Fruit fly (Drosophila melanogaster) whole organism, embryonic: Measurements from ENCODE around the gene MTF-1.
A peak's percentile ranks its signal among the peaks of the same experiment; 100 is the strongest.

Experiments
- Aef1 ChIP-seq: fragments of 200-800 bp; sonication (Bioruptor generic); IDR thresholded peaks from 3 replicates; pipeline ENCODE4 v1.3.6; 2022; ENCODE audit warnings: missing biosample characterization, missing genetic modification characterization
- CG10366 ChIP-seq: fragments of 200-800 bp; sonication (Bioruptor generic); IDR thresholded peaks from 2 replicates; pipeline ENCODE4 v1.3.6; 2022; ENCODE audit warnings: missing biosample characterization, missing genetic modification characterization
- CG11456 ChIP-seq: fragments of 200-800 bp; sonication (Bioruptor generic); IDR thresholded peaks from 3 replicates; pipeline ENCODE4 v1.3.6; 2022; ENCODE audit warnings: missing biosample characterization, missing genetic modification characterization
- CG13424 ChIP-seq: fragments of 200-800 bp; sonication (Bioruptor generic); optimal IDR thresholded peaks from 2 replicates; lab custom pipeline; 2019; ENCODE audit warnings: missing biosample characterization, mild to moderate bottlenecking, missing genetic modification characterization, moderate library complexity
- CG13894 ChIP-seq: fragments of 200-800 bp; sonication (Bioruptor generic); optimal IDR thresholded peaks from 3 replicates; lab custom pipeline; 2018; ENCODE audit warnings: missing biosample characterization, mild to moderate bottlenecking, missing genetic modification characterization, moderate library complexity
- CG14441 ChIP-seq: fragments of 200-800 bp; sonication (Bioruptor generic); IDR thresholded peaks from 2 replicates; pipeline ENCODE4 v1.3.6; 2022; ENCODE audit warnings: missing biosample characterization, missing genetic modification characterization
- CG17186 ChIP-seq: fragments of 200-800 bp; sonication (Bioruptor generic); optimal IDR thresholded peaks from 3 replicates; lab custom pipeline; 2017; ENCODE audit warnings: missing biosample characterization, missing genetic modification reagents, missing genetic modification characterization
- CG17361 ChIP-seq: fragments of 200-800 bp; sonication (Bioruptor generic); IDR thresholded peaks from 3 replicates; pipeline ENCODE4 v1.3.6; 2022; ENCODE audit warnings: missing biosample characterization, missing genetic modification characterization
- CG2678 ChIP-seq: fragments of 200-800 bp; sonication (Bioruptor generic); optimal IDR thresholded peaks from 3 replicates; lab custom pipeline; 2019; ENCODE audit warnings: missing biosample characterization, mild to moderate bottlenecking, missing genetic modification characterization, moderate library complexity
- CG2712 ChIP-seq: fragments of 200-800 bp; optimal IDR thresholded peaks from 3 replicates; lab custom pipeline; 2019; ENCODE audit warnings: missing biosample characterization, mild to moderate bottlenecking, missing genetic modification characterization, moderate library complexity
- CG31441 ChIP-seq: fragments of 200-800 bp; sonication (Bioruptor generic); IDR thresholded peaks from 2 replicates; pipeline ENCODE4 v1.3.6; 2022; ENCODE audit warnings: missing biosample characterization, missing genetic modification characterization
- CG7271 ChIP-seq: fragments of 200-800 bp; sonication (Bioruptor generic); optimal IDR thresholded peaks from 2 replicates; lab custom pipeline; 2018; ENCODE audit warnings: missing biosample characterization, mild to moderate bottlenecking, missing genetic modification characterization, moderate library complexity
- CG7786 ChIP-seq: fragments of 200-800 bp; sonication (Bioruptor generic); optimal IDR thresholded peaks from 2 replicates; lab custom pipeline; 2016; ENCODE audit warnings: missing biosample characterization, missing genetic modification characterization
- CG7839 ChIP-seq: fragments of 200-800 bp; sonication (Bioruptor generic); optimal IDR thresholded peaks from 3 replicates; lab custom pipeline; 2018; ENCODE audit warnings: missing biosample characterization, mild to moderate bottlenecking, missing genetic modification characterization, moderate library complexity
- CG9876 ChIP-seq: fragments of 200-800 bp; sonication (Bioruptor generic); optimal IDR thresholded peaks from 2 replicates; lab custom pipeline; 2016; ENCODE audit warnings: missing biosample characterization, missing genetic modification characterization
- D ChIP-seq, 2 experiments: fragments of 200-800 bp in 1 of 2; fragments of >200 bp in 1 of 2; sonication (Bioruptor generic) in 1 of 2; optimal IDR thresholded peaks; 2 replicates in 1 of 2; 3 replicates in 1 of 2; lab custom pipeline; 2017; ENCODE audit warnings: mild to moderate bottlenecking in 1 of 2, missing biosample characterization in 1 of 2, missing genetic modification characterization in 1 of 2, missing genetic modification reagents in 1 of 2
- D19A ChIP-seq: fragments of 200-800 bp; optimal IDR thresholded peaks from 3 replicates; lab custom pipeline; 2019; ENCODE audit warnings: missing biosample characterization, mild to moderate bottlenecking, missing genetic modification characterization, moderate library complexity
- Dfd ChIP-seq, 2 experiments: fragments of >200 bp; optimal IDR thresholded peaks; 2 replicates each; lab custom pipeline; 2017; ENCODE audit warnings: missing biosample characterization in 2 of 2, missing genetic modification characterization in 2 of 2
- Doc2 ChIP-seq: fragments of 200-800 bp; sonication (Bioruptor generic); IDR thresholded peaks from 2 replicates; pipeline ENCODE4 v1.3.6; 2022; ENCODE audit warnings: missing biosample characterization, missing genetic modification characterization
- Dp ChIP-seq: fragments of 200-800 bp; sonication (Bioruptor generic); optimal IDR thresholded peaks from 2 replicates; lab custom pipeline; 2018; ENCODE audit warnings: missing biosample characterization, mild to moderate bottlenecking, missing genetic modification characterization, moderate library complexity
- Dref ChIP-seq: fragments of 200-800 bp; sonication (Bioruptor generic); IDR thresholded peaks from 2 replicates; pipeline ENCODE4 v1.3.6; 2022; ENCODE audit warnings: missing biosample characterization, missing genetic modification characterization
- Fer1 ChIP-seq: fragments of 200-800 bp; sonication (Bioruptor generic); optimal IDR thresholded peaks from 2 replicates; lab custom pipeline; 2017; ENCODE audit warnings: missing biosample characterization, mild to moderate bottlenecking, missing genetic modification characterization
- HHEX ChIP-seq: fragments of 200-800 bp; sonication (Bioruptor generic); optimal IDR thresholded peaks from 3 replicates; lab custom pipeline; 2017; ENCODE audit warnings: missing biosample characterization, mild to moderate bottlenecking, missing genetic modification characterization, missing genetic modification reagents
- Hmr ChIP-seq: fragments of 200-800 bp; sonication (Bioruptor generic); optimal IDR thresholded peaks from 3 replicates; lab custom pipeline; 2017; ENCODE audit warnings: mild to moderate bottlenecking, missing biosample characterization, missing genetic modification reagents, missing genetic modification characterization
- Hr51 ChIP-seq, 2 experiments: fragments of 200-800 bp; sonication (Bioruptor generic); optimal IDR thresholded peaks; 2 replicates in 1 of 2; 3 replicates in 1 of 2; lab custom pipeline; 2016 to 2018; ENCODE audit warnings: missing biosample characterization in 2 of 2, missing genetic modification characterization in 2 of 2, mild to moderate bottlenecking in 1 of 2, moderate library complexity in 1 of 2
- Lhr ChIP-seq: fragments of 200-800 bp; sonication (Bioruptor generic); optimal IDR thresholded peaks from 3 replicates; lab custom pipeline; 2017; ENCODE audit warnings: mild to moderate bottlenecking, missing biosample characterization, missing genetic modification reagents, missing genetic modification characterization
- Lpt ChIP-seq: fragments of >200 bp; optimal IDR thresholded peaks from 2 replicates; lab custom pipeline; 2018; ENCODE audit warnings: missing biosample characterization, missing genetic modification characterization
- Mrtf ChIP-seq: fragments of 200-800 bp; sonication (Bioruptor generic); IDR thresholded peaks from 3 replicates; pipeline ENCODE4 v1.3.6; 2022; ENCODE audit warnings: missing biosample characterization, missing genetic modification characterization
- Nf-YC ChIP-seq: fragments of 200-800 bp; optimal IDR thresholded peaks from 3 replicates; lab custom pipeline; 2019; ENCODE audit warnings: missing biosample characterization, mild to moderate bottlenecking, missing genetic modification characterization, moderate library complexity
- Oli ChIP-seq: fragments of 200-800 bp; sonication (Bioruptor generic); optimal IDR thresholded peaks from 2 replicates; lab custom pipeline; 2018; ENCODE audit warnings: missing biosample characterization, mild to moderate bottlenecking, missing genetic modification characterization, moderate library complexity
- Ravus ChIP-seq: fragments of 200-800 bp; sonication (Bioruptor generic); IDR thresholded peaks from 2 replicates; pipeline ENCODE4 v1.3.6; 2022; ENCODE audit warnings: missing biosample characterization, missing genetic modification characterization
- Ssrp ChIP-seq: fragments of 200-800 bp; sonication (Bioruptor generic); optimal IDR thresholded peaks from 2 replicates; lab custom pipeline; 2018; ENCODE audit warnings: missing biosample characterization, mild to moderate bottlenecking, missing genetic modification characterization, moderate library complexity
- az2 ChIP-seq: fragments of 200-800 bp; sonication (Bioruptor generic); optimal IDR thresholded peaks from 3 replicates; lab custom pipeline; 2016; ENCODE audit warnings: missing biosample characterization, missing genetic modification characterization
- bab2 ChIP-seq: fragments of 200-800 bp; sonication (Bioruptor generic); optimal IDR thresholded peaks from 2 replicates; lab custom pipeline; 2016; ENCODE audit warnings: missing biosample characterization, missing genetic modification characterization
- dm ChIP-seq: fragments of 200-800 bp; sonication (Bioruptor generic); optimal IDR thresholded peaks from 3 replicates; lab custom pipeline; 2016; ENCODE audit warnings: missing biosample characterization, missing genetic modification characterization
- emc ChIP-seq: fragments of 200-800 bp; sonication (Bioruptor generic); optimal IDR thresholded peaks from 2 replicates; lab custom pipeline; 2016; ENCODE audit warnings: missing biosample characterization, missing genetic modification characterization
- exex ChIP-seq: fragments of 200-800 bp; sonication (Bioruptor generic); optimal IDR thresholded peaks from 4 replicates; lab custom pipeline; 2018; ENCODE audit warnings: missing biosample characterization, mild to moderate bottlenecking, missing genetic modification characterization, moderate library complexity
- fd102C ChIP-seq: fragments of 200-800 bp; sonication (Bioruptor generic); optimal IDR thresholded peaks from 2 replicates; lab custom pipeline; 2018; ENCODE audit warnings: missing biosample characterization, mild to moderate bottlenecking, missing genetic modification characterization, moderate library complexity
- ind ChIP-seq: fragments of 200-800 bp; sonication (Bioruptor generic); optimal IDR thresholded peaks from 3 replicates; lab custom pipeline; 2016; ENCODE audit warnings: missing biosample characterization, missing genetic modification characterization
- lmd ChIP-seq: fragments of 200-800 bp; sonication (Bioruptor generic); IDR thresholded peaks from 2 replicates; pipeline ENCODE4 v1.3.6; 2022; ENCODE audit warnings: missing biosample characterization, missing genetic modification characterization
- luna ChIP-seq: fragments of 200-800 bp; sonication (Bioruptor generic); optimal IDR thresholded peaks from 2 replicates; lab custom pipeline; 2016; ENCODE audit warnings: missing biosample characterization, missing genetic modification characterization
- mld ChIP-seq: fragments of 200-800 bp; sonication (Bioruptor generic); IDR thresholded peaks from 3 replicates; pipeline ENCODE4 v1.3.6; 2022; ENCODE audit warnings: missing biosample characterization, missing genetic modification characterization; ENCODE audit not compliant: partially characterized antibody
- p53 ChIP-seq: fragments of 200-800 bp; sonication (Bioruptor generic); optimal IDR thresholded peaks from 2 replicates; lab custom pipeline; 2016; ENCODE audit warnings: missing biosample characterization, missing genetic modification characterization
- phol ChIP-seq: fragments of 200-800 bp; sonication (Bioruptor generic); optimal IDR thresholded peaks from 3 replicates; lab custom pipeline; 2018; ENCODE audit warnings: missing biosample characterization, mild to moderate bottlenecking, missing genetic modification characterization, moderate library complexity
- pita ChIP-seq: fragments of 200-800 bp; sonication (Bioruptor generic); optimal IDR thresholded peaks from 2 replicates; lab custom pipeline; 2017; ENCODE audit warnings: missing biosample characterization, mild to moderate bottlenecking, missing genetic modification characterization
- stwl ChIP-seq: fragments of 200-800 bp; sonication (Bioruptor generic); optimal IDR thresholded peaks from 3 replicates; lab custom pipeline; 2018; ENCODE audit warnings: missing biosample characterization, mild to moderate bottlenecking, missing genetic modification characterization, moderate library complexity
- unpg ChIP-seq: fragments of 200-800 bp; sonication (Bioruptor generic); optimal IDR thresholded peaks from 3 replicates; lab custom pipeline; 2018; ENCODE audit warnings: missing biosample characterization, mild to moderate bottlenecking, missing genetic modification characterization, moderate library complexity
- wek ChIP-seq: fragments of 200-800 bp; sonication (Bioruptor generic); optimal IDR thresholded peaks from 3 replicates; lab custom pipeline; 2018; ENCODE audit warnings: missing biosample characterization, mild to moderate bottlenecking, missing genetic modification characterization, moderate library complexity
- zen2 ChIP-seq: fragments of 200-800 bp; sonication (Bioruptor generic); IDR thresholded peaks from 3 replicates; pipeline ENCODE4 v1.3.6; 2022; ENCODE audit warnings: missing biosample characterization, missing genetic modification characterization; ENCODE audit not compliant: partially characterized antibody
- zf30C ChIP-seq: fragments of 200-800 bp; sonication (Bioruptor generic); optimal IDR thresholded peaks from 3 replicates; lab custom pipeline; 2018; ENCODE audit warnings: missing biosample characterization, mild to moderate bottlenecking, missing genetic modification characterization

The MTF-1 gene

dm6 chr3L:9466595-9466994 is 36.5 kb downstream of the MTF-1 start (continued):
- TF ChIP-seq Hmr (GFP tag; lab: Kevin White, UChicago) (peak; percentile 32), ind (GFP tag; lab: Kevin White, UChicago) (no peak), stwl (tag; lab: Kevin White, UChicago) (no peak), Mrtf (GFP tag; lab: Robert Waterston, UW) (no peak), CG14441 (GFP tag; lab: Robert Waterston, UW) (no peak), Ravus (no peak), CG2712 (tag; lab: Kevin White, UChicago) (peak; percentile 37), luna (no peak), phol (tag; lab: Kevin White, UChicago) (peak; percentile 39), CG7786 (GFP tag; lab: Kevin White, UChicago) (no peak), p53 (no peak), exex (tag; lab: Kevin White, UChicago) (no peak), Hr51 (GFP tag; optimal IDR thresholded peaks at IDR 0.05; lab: Kevin White, UChicago) (peak in 1 of 2 experiments; percentile 43), Lhr (GFP tag; lab: Kevin White, UChicago) (no peak), Dref (GFP tag; lab: Robert Waterston, UW) (no peak), emc (GFP tag; lab: Kevin White, UChicago) (no peak), CG2678 (tag; lab: Kevin White, UChicago) (peak; percentile 75), bab2 (GFP tag; lab: Kevin White, UChicago) (no peak), Nf-YC (no peak), Doc2 (GFP tag; lab: Robert Waterston, UW) (no peak), CG7271 (no peak), HHEX (GFP tag; lab: Kevin White, UChicago) (no peak), zen2 (GFP tag; lab: Robert Waterston, UW) (no peak), CG17361 (GFP tag; lab: Robert Waterston, UW) (peak; percentile 42; the same call in 1 of the 3 replicates), Ssrp (tag; lab: Kevin White, UChicago) (peak; percentile 17), Aef1 (GFP tag; lab: Robert Waterston, UW) (no peak), CG17186 (GFP tag; lab: Kevin White, UChicago) (no peak), wek (GFP tag; lab: Kevin White, UChicago) (no peak), Dp (no peak), Lpt (no peak), Fer1 (GFP tag; lab: Kevin White, UChicago) (peak; percentile 42), fd102C (GFP tag; lab: Kevin White, UChicago) (no peak), CG9876 (no peak), az2 (peak; percentile 15), CG13894 (tag; lab: Kevin White, UChicago) (no peak), zf30C (GFP tag; lab: Kevin White, UChicago) (no peak), CG10366 (no peak), dm (GFP tag; lab: Kevin White, UChicago) (no peak), CG11456 (GFP tag; lab: Robert Waterston, UW) (no peak), D (optimal IDR thresholded peaks at IDR 0.05; lab: Kevin White, UChicago) (no peak), D (GFP tag; optimal IDR thresholded peaks at IDR 0.05; lab: Kevin White, UChicago) (no peak), lmd (GFP tag; lab: Robert Waterston, UW) (no peak), CG31441 (GFP tag; lab: Robert Waterston, UW) (peak; percentile 51; the same call in 1 of the 2 replicates), unpg (GFP tag; lab: Kevin White, UChicago) (peak; percentile 27), CG7839 (peak; percentile 57), mld (GFP tag; lab: Robert Waterston, UW) (no peak), Oli (tag; lab: Kevin White, UChicago) (peak; percentile 48), Dfd (GFP tag; optimal IDR thresholded peaks at IDR 0.05; lab: Kevin White, UChicago) (no peak), pita (GFP tag; lab: Kevin White, UChicago) (no peak), CG13424 (tag; lab: Kevin White, UChicago) (peak; percentile 59), D19A (tag; lab: Kevin White, UChicago) (peak; percentile 0)
